Fruit fly (Drosophila melanogaster) whole organism, embryonic: ENCODE results near the gene LpR1.

Source experiments
- Asciz ChIP-seq: fragments of 200-800 bp; sonication (Bioruptor generic); optimal IDR thresholded peaks from 2 replicates; lab custom pipeline; 2017; ENCODE audit warnings: missing biosample characterization, mild to moderate bottlenecking, missing genetic modification characterization, missing genetic modification reagents
- Atf3 ChIP-seq: fragments of 200-800 bp; sonication (Bioruptor generic); optimal IDR thresholded peaks from 3 replicates; lab custom pipeline; 2016; ENCODE audit warnings: missing biosample characterization, missing genetic modification characterization
- Atf6 ChIP-seq: fragments of 200-800 bp; sonication (Bioruptor generic); IDR thresholded peaks from 2 replicates; pipeline ENCODE4 v1.3.6; 2022; ENCODE audit warnings: missing biosample characterization, missing genetic modification characterization
- B-H1 ChIP-seq: fragments of 200-800 bp; sonication (Bioruptor generic); IDR thresholded peaks from 3 replicates; pipeline ENCODE4 v1.3.6; 2022; ENCODE audit warnings: missing biosample characterization, missing genetic modification characterization
- CG1024 ChIP-seq: fragments of 200-800 bp; sonication (Bioruptor generic); IDR thresholded peaks from 2 replicates; pipeline ENCODE4 v1.3.6; 2022; ENCODE audit warnings: missing biosample characterization, missing genetic modification characterization
- CG10654 ChIP-seq: fragments of 200-800 bp; sonication (Bioruptor generic); optimal IDR thresholded peaks from 2 replicates; lab custom pipeline; 2016; ENCODE audit warnings: missing biosample characterization, missing genetic modification characterization
- CG11504 ChIP-seq: fragments of 200-800 bp; sonication (Bioruptor generic); optimal IDR thresholded peaks from 3 replicates; lab custom pipeline; 2019; ENCODE audit warnings: missing biosample characterization, mild to moderate bottlenecking, missing genetic modification characterization, moderate library complexity
- CG14667 ChIP-seq: fragments of 200-800 bp; sonication (Bioruptor generic); IDR thresholded peaks from 2 replicates; pipeline ENCODE4 v1.3.6; 2022; ENCODE audit warnings: missing biosample characterization, missing genetic modification characterization
- CG15601 ChIP-seq: fragments of 200-800 bp; sonication (Bioruptor generic); optimal IDR thresholded peaks from 3 replicates; lab custom pipeline; 2019; ENCODE audit warnings: missing biosample characterization, mild to moderate bottlenecking, missing genetic modification characterization, moderate library complexity
- CG17568 ChIP-seq: fragments of 200-800 bp; sonication (Bioruptor generic); optimal IDR thresholded peaks from 2 replicates; lab custom pipeline; 2018; ENCODE audit warnings: missing biosample characterization, mild to moderate bottlenecking, missing genetic modification characterization, moderate library complexity
- CG2712 ChIP-seq: fragments of 200-800 bp; optimal IDR thresholded peaks from 3 replicates; lab custom pipeline; 2019; ENCODE audit warnings: missing biosample characterization, mild to moderate bottlenecking, missing genetic modification characterization, moderate library complexity
- CG30403 ChIP-seq: fragments of 200-800 bp; sonication (Bioruptor generic); optimal IDR thresholded peaks from 3 replicates; lab custom pipeline; 2016; ENCODE audit warnings: missing biosample characterization, missing genetic modification characterization
- CG34376 ChIP-seq: fragments of 200-800 bp; sonication (Bioruptor generic); optimal IDR thresholded peaks from 2 replicates; lab custom pipeline; 2018; ENCODE audit warnings: missing biosample characterization, mild to moderate bottlenecking, missing genetic modification characterization
- CG4328 ChIP-seq: fragments of 200-800 bp; sonication (Bioruptor generic); optimal IDR thresholded peaks from 3 replicates; lab custom pipeline; 2017; ENCODE audit warnings: missing biosample characterization, missing genetic modification reagents, missing genetic modification characterization
- CG5245 ChIP-seq: fragments of 200-800 bp; sonication (Bioruptor generic); optimal IDR thresholded peaks from 3 replicates; lab custom pipeline; 2016; ENCODE audit warnings: missing biosample characterization, missing genetic modification characterization
- CG6791 ChIP-seq: fragments of 200-800 bp; sonication (Bioruptor generic); IDR thresholded peaks from 3 replicates; pipeline ENCODE4 v1.3.6; 2022; ENCODE audit warnings: missing biosample characterization, missing genetic modification characterization; ENCODE audit not compliant: partially characterized antibody
- CG7271 ChIP-seq: fragments of 200-800 bp; sonication (Bioruptor generic); optimal IDR thresholded peaks from 2 replicates; lab custom pipeline; 2018; ENCODE audit warnings: missing biosample characterization, mild to moderate bottlenecking, missing genetic modification characterization, moderate library complexity
- CG9437 ChIP-seq: fragments of 200-800 bp; sonication (Bioruptor generic); optimal IDR thresholded peaks from 2 replicates; lab custom pipeline; 2018; ENCODE audit warnings: missing biosample characterization, mild to moderate bottlenecking, missing genetic modification characterization
- CG9932 ChIP-seq: fragments of 200-800 bp; sonication (Bioruptor generic); IDR thresholded peaks from 2 replicates; pipeline ENCODE4 v1.3.6; 2022; ENCODE audit warnings: missing biosample characterization, missing genetic modification characterization
- Ets65A ChIP-seq: fragments of 200-800 bp; sonication (Bioruptor generic); peaks from one replicate; lab custom pipeline; 2016; ENCODE audit warnings: missing biosample characterization, missing genetic modification characterization
- Gsc ChIP-seq: fragments of 200-800 bp; sonication (Bioruptor generic); IDR thresholded peaks from 2 replicates; pipeline ENCODE4 v1.3.6; 2022; ENCODE audit warnings: missing biosample characterization, missing genetic modification characterization
- HmgD ChIP-seq: fragments of 200-800 bp; sonication (Bioruptor generic); optimal IDR thresholded peaks from 3 replicates; lab custom pipeline; 2016; ENCODE audit warnings: missing biosample characterization, missing genetic modification characterization
- Lpt ChIP-seq: fragments of >200 bp; optimal IDR thresholded peaks from 2 replicates; lab custom pipeline; 2018; ENCODE audit warnings: missing biosample characterization, missing genetic modification characterization
- NC2β ChIP-seq: fragments of 200-800 bp; sonication (Bioruptor generic); optimal IDR thresholded peaks from 2 replicates; lab custom pipeline; 2016; ENCODE audit warnings: missing biosample characterization, missing genetic modification characterization
- Trl ChIP-seq, 3 experiments: fragments of >200 bp in 2 of 3; fragments of 200-800 bp in 1 of 3; sonication (Bioruptor generic) in 1 of 3; optimal IDR thresholded peaks; 2 replicates in 1 of 3; 3 replicates in 2 of 3; lab custom pipeline; 2016 to 2017; ENCODE audit warnings: missing biosample characterization in 1 of 3, missing genetic modification characterization in 1 of 3
- ab ChIP-seq: fragments of 200-800 bp; sonication (Bioruptor generic); optimal IDR thresholded peaks from 2 replicates; lab custom pipeline; 2016; ENCODE audit warnings: missing biosample characterization, missing genetic modification characterization
- bigmax ChIP-seq: fragments of 200-800 bp; sonication (Bioruptor generic); optimal IDR thresholded peaks from 2 replicates; lab custom pipeline; 2018; ENCODE audit warnings: missing biosample characterization, mild to moderate bottlenecking, missing genetic modification characterization
- caup ChIP-seq: fragments of 200-800 bp; sonication (Bioruptor generic); optimal IDR thresholded peaks from 3 replicates; lab custom pipeline; 2017; ENCODE audit warnings: missing biosample characterization, mild to moderate bottlenecking, missing genetic modification characterization, moderate library complexity; ENCODE audit not compliant: severe bottlenecking
- cg ChIP-seq: fragments of 200-800 bp; sonication (Bioruptor generic); optimal IDR thresholded peaks from 3 replicates; lab custom pipeline; 2019; ENCODE audit warnings: missing biosample characterization, mild to moderate bottlenecking, missing genetic modification characterization, moderate library complexity
- dmrt11E ChIP-seq: fragments of 200-800 bp; sonication (Bioruptor generic); optimal IDR thresholded peaks from 3 replicates; lab custom pipeline; 2018; ENCODE audit warnings: missing biosample characterization, mild to moderate bottlenecking, missing genetic modification characterization, moderate library complexity
- fd64A ChIP-seq: fragments of 200-800 bp; sonication (Bioruptor generic); optimal IDR thresholded peaks from 3 replicates; lab custom pipeline; 2018; ENCODE audit warnings: missing biosample characterization, mild to moderate bottlenecking, missing genetic modification characterization
- ind ChIP-seq: fragments of 200-800 bp; sonication (Bioruptor generic); optimal IDR thresholded peaks from 3 replicates; lab custom pipeline; 2016; ENCODE audit warnings: missing biosample characterization, missing genetic modification characterization
- insv ChIP-seq, 2 experiments: fragments of 200-800 bp; sonication (Bioruptor generic); optimal IDR thresholded peaks; 3 replicates each; lab custom pipeline; 2016 to 2018; ENCODE audit warnings: missing biosample characterization in 2 of 2, missing genetic modification characterization in 2 of 2
- kni ChIP-seq: fragments of 200-800 bp; sonication (Bioruptor generic); optimal IDR thresholded peaks from 3 replicates; lab custom pipeline; 2017; ENCODE audit warnings: mild to moderate bottlenecking, missing biosample characterization, missing genetic modification reagents, missing genetic modification characterization
- lola ChIP-seq, 3 experiments: fragments of >200 bp in 2 of 3; fragments of 200-800 bp in 1 of 3; sonication (Bioruptor generic) in 1 of 3; optimal IDR thresholded peaks; 2 replicates each; lab custom pipeline; 2017 to 2019; ENCODE audit warnings: missing biosample characterization in 3 of 3, missing genetic modification characterization in 3 of 3, mild to moderate bottlenecking in 1 of 3, moderate library complexity in 1 of 3
- luna ChIP-seq: fragments of 200-800 bp; sonication (Bioruptor generic); optimal IDR thresholded peaks from 2 replicates; lab custom pipeline; 2016; ENCODE audit warnings: missing biosample characterization, missing genetic modification characterization
- mirr ChIP-seq: fragments of 200-800 bp; sonication (Bioruptor generic); optimal IDR thresholded peaks from 3 replicates; lab custom pipeline; 2018; ENCODE audit warnings: missing biosample characterization, mild to moderate bottlenecking, missing genetic modification characterization
- nmo ChIP-seq: fragments of 200-800 bp; sonication (Bioruptor generic); optimal IDR thresholded peaks from 2 replicates; lab custom pipeline; 2018; ENCODE audit warnings: missing biosample characterization, mild to moderate bottlenecking, missing genetic modification characterization, moderate library complexity
- otp ChIP-seq: fragments of 200-800 bp; sonication (Bioruptor generic); IDR thresholded peaks from 3 replicates; pipeline ENCODE4, ENCODE4 v1.3.6; 2022; ENCODE audit warnings: missing biosample characterization, missing genetic modification characterization
- sima ChIP-seq: fragments of 200-800 bp; sonication (Bioruptor generic); optimal IDR thresholded peaks from 2 replicates; lab custom pipeline; 2016; ENCODE audit warnings: missing biosample characterization, missing genetic modification characterization
- sisA ChIP-seq: fragments of 200-800 bp; sonication (Bioruptor generic); IDR thresholded peaks from 2 replicates; pipeline ENCODE4 v1.3.6; 2022; ENCODE audit warnings: missing biosample characterization, missing genetic modification characterization
- slbo ChIP-seq: fragments of 200-800 bp; sonication (Bioruptor generic); IDR thresholded peaks from 2 replicates; pipeline ENCODE4 v1.3.6; 2022; ENCODE audit warnings: missing biosample characterization, missing genetic modification characterization
- slou ChIP-seq: fragments of 200-800 bp; sonication (Bioruptor generic); optimal IDR thresholded peaks from 3 replicates; lab custom pipeline; 2016; ENCODE audit warnings: missing biosample characterization, missing genetic modification characterization
- ssp ChIP-seq: fragments of 200-800 bp; sonication (Bioruptor generic); IDR thresholded peaks from 2 replicates; pipeline ENCODE4 v1.3.6; 2022; ENCODE audit warnings: missing biosample characterization, missing genetic modification characterization
- tll ChIP-seq, 2 experiments: fragments of 200-800 bp in 1 of 2; fragments of >200 bp in 1 of 2; sonication (Bioruptor generic) in 1 of 2; optimal IDR thresholded peaks; 2 replicates each; lab custom pipeline; 2017 to 2019; ENCODE audit warnings: missing biosample characterization in 2 of 2, missing genetic modification characterization in 2 of 2, mild to moderate bottlenecking in 1 of 2, moderate library complexity in 1 of 2
- trem ChIP-seq: fragments of 200-800 bp; optimal IDR thresholded peaks from 3 replicates; lab custom pipeline; 2019; ENCODE audit warnings: missing biosample characterization, mild to moderate bottlenecking, missing genetic modification characterization, moderate library complexity
- unpg ChIP-seq: fragments of 200-800 bp; sonication (Bioruptor generic); optimal IDR thresholded peaks from 3 replicates; lab custom pipeline; 2018; ENCODE audit warnings: missing biosample characterization, mild to moderate bottlenecking, missing genetic modification characterization, moderate library complexity
- vfl ChIP-seq: fragments of 200-800 bp; sonication (Bioruptor generic); optimal IDR thresholded peaks from 2 replicates; lab custom pipeline; 2016; ENCODE audit warnings: missing biosample characterization, missing genetic modification characterization
- vnd ChIP-seq: fragments of 200-800 bp; sonication (Bioruptor generic); IDR thresholded peaks from 3 replicates; pipeline ENCODE4 v1.3.6; 2022; ENCODE audit warnings: missing biosample characterization, missing genetic modification characterization; ENCODE audit not compliant: partially characterized antibody
- wor ChIP-seq: fragments of 200-800 bp; sonication (Bioruptor generic); IDR thresholded peaks from 2 replicates; pipeline ENCODE4 v1.3.6; 2022; ENCODE audit warnings: missing biosample characterization, missing genetic modification characterization

LpR1 gene

dm6 chr3R:25754844-25755429 lies 8.0 kb downstream of the LpR1 start (continued):
- TF ChIP-seq CG9932 (GFP tag; lab: Robert Waterston, UW) (no peak), HmgD (no peak), nmo (GFP tag; lab: Kevin White, UChicago) (peak; percentile 64), vnd (GFP tag; lab: Robert Waterston, UW) (no peak), Ets65A (peak; percentile 51), unpg (GFP tag; lab: Kevin White, UChicago) (no peak), Trl (optimal IDR thresholded peaks at IDR 0.05; lab: Kevin White, UChicago) (no peak), Trl (GFP tag; optimal IDR thresholded peaks at IDR 0.05; lab: Kevin White, UChicago) (no peak), ab (no peak), CG11504 (tag; lab: Kevin White, UChicago) (peak; percentile 28), CG5245 (no peak), CG10654 (GFP tag; lab: Kevin White, UChicago) (peak; percentile 36), CG14667 (GFP tag; lab: Robert Waterston, UW) (0 out of 2 replicates have a peak, but pooled peaks have one; percentile 18), slou (GFP tag; lab: Kevin White, UChicago) (no peak), luna (GFP tag; lab: Kevin White, UChicago) (no peak), kni (GFP tag; lab: Kevin White, UChicago) (no peak), bigmax (GFP tag; lab: Kevin White, UChicago) (no peak), sima (GFP tag; lab: Kevin White, UChicago) (no peak), Gsc (GFP tag; lab: Robert Waterston, UW) (no peak), CG30403 (GFP tag; lab: Kevin White, UChicago) (peak; percentile 10), CG15601 (no peak), B-H1 (GFP tag; lab: Robert Waterston, UW) (peak; percentile 61), CG2712 (no peak), NC2β (GFP tag; lab: Kevin White, UChicago) (no peak), wor (no peak), Atf3 (GFP tag; lab: Kevin White, UChicago) (no peak), sisA (GFP tag; lab: Robert Waterston, UW) (no peak; the same call in 1 of the 2 replicates), vfl (no peak), lola (GFP tag; optimal IDR thresholded peaks at IDR 0.05; lab: Kevin White, UChicago) (no peak), slbo (GFP tag; lab: Robert Waterston, UW) (peak; percentile 38; the same call in 1 of the 2 replicates), Asciz (GFP tag; lab: Kevin White, UChicago) (no peak), CG7271 (tag; lab: Kevin White, UChicago) (no peak), fd64A (GFP tag; lab: Kevin White, UChicago) (no peak), trem (tag; lab: Kevin White, UChicago) (no peak), CG1024 (GFP tag; lab: Robert Waterston, UW) (no peak), CG9437 (GFP tag; lab: Kevin White, UChicago) (no peak), CG34376 (no peak), caup (GFP tag; lab: Kevin White, UChicago) (no peak), dmrt11E (no peak), insv (GFP tag; optimal IDR thresholded peaks at IDR 0.05; lab: Kevin White, UChicago) (no peak), cg (no peak), otp (GFP tag; lab: Robert Waterston, UW) (no peak), mirr (GFP tag; lab: Kevin White, UChicago) (no peak), Atf6 (GFP tag; lab: Robert Waterston, UW) (peak; percentile 36; the same call in 1 of the 2 replicates), ind (no peak), CG6791 (GFP tag; lab: Robert Waterston, UW) (no peak), tll (GFP tag; optimal IDR thresholded peaks at IDR 0.05; lab: Kevin White, UChicago) (no peak), Lpt (no peak), CG4328 (GFP tag; lab: Kevin White, UChicago) (no peak), ssp (GFP tag; lab: Robert Waterston, UW) (no peak), CG17568 (GFP tag; lab: Kevin White, UChicago) (no peak)
